Fruit fly (Drosophila melanogaster): Measurements from ENCODE around the gene CG3515.

The CG3515 gene

dm6 chr2L:2552725-2553124 lies at the start of gene CG3515:
TSS of gene CG3515 (minus strand) at chr2L:2552825.
- TF ChIP-seq ttk (optimal IDR thresholded peaks at IDR 0.05), result no peak
- no peak for TF ChIP-seq Sin3A (optimal IDR thresholded peaks at IDR 0.05)
- no peak for TF ChIP-seq insv (optimal IDR thresholded peaks at IDR 0.05)
- no peak for TF ChIP-seq psq (optimal IDR thresholded peaks at IDR 0.05)
- TF ChIP-seq Myc (optimal IDR thresholded peaks at IDR 0.05), result no peak
- TF ChIP-seq h (optimal IDR thresholded peaks at IDR 0.05), result no peak

- no peak for TF ChIP-seq ttk (optimal IDR thresholded peaks at IDR 0.05)
- TF ChIP-seq h (optimal IDR thresholded peaks at IDR 0.05), result no peak
- TF ChIP-seq Myc (optimal IDR thresholded peaks at IDR 0.05), result no peak
- TF ChIP-seq Sin3A (optimal IDR thresholded peaks at IDR 0.05), result no peak
- no peak for TF ChIP-seq insv (optimal IDR thresholded peaks at IDR 0.05)
- TF ChIP-seq psq (optimal IDR thresholded peaks at IDR 0.05), result no peak
Measured at dm6 chr2L:2591569-2591968, 38.9 kb upstream of the CG3515 start, which contains the start of gene CG15394. TSS of gene CG15394 (plus strand) at chr2L:2591869.

DNA sequence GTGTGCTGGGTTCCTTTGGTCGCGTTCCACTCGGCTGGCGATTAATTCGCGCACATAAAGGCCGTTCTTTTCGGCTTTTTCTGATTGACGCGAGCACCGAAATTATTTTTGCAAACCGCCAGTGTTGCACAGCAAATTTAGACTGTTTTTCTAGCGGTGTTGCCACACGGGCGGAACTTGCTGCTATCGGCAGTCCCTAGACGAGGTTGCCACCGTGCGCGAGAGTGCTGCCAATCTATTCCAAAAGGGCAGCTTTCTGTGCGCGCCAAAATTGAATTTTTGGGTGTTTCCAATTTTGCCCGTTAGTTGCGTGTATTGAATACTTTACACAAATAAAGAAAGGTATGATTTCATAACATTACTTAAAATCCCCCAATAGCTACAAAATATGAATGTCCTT lies 32.7 kb upstream of the CG3515 start, which contains the start of gene Drp1:
TSS of gene Drp1 (minus strand) at position 146 of the 400 bp plus-strand sequence.
- TF ChIP-seq ttk (optimal IDR thresholded peaks at IDR 0.05) (no peak), h (optimal IDR thresholded peaks at IDR 0.05) (no peak), psq (optimal IDR thresholded peaks at IDR 0.05) (no peak), Sin3A (optimal IDR thresholded peaks at IDR 0.05) (no peak), insv (optimal IDR thresholded peaks at IDR 0.05) (no peak), Myc (optimal IDR thresholded peaks at IDR 0.05) (no peak)

- TF ChIP-seq psq (optimal IDR thresholded peaks at IDR 0.05) (no peak), Sin3A (optimal IDR thresholded peaks at IDR 0.05) (no peak), insv (optimal IDR thresholded peaks at IDR 0.05) (no peak), h (optimal IDR thresholded peaks at IDR 0.05) (no peak), Myc (optimal IDR thresholded peaks at IDR 0.05) (no peak), ttk (optimal IDR thresholded peaks at IDR 0.05) (no peak)
Measured at dm6 chr2L:2584461-2585056, 31.9 kb upstream of the CG3515 start.

- TF ChIP-seq psq (optimal IDR thresholded peaks at IDR 0.05) (no peak), Myc (optimal IDR thresholded peaks at IDR 0.05) (no peak)
Measured at dm6 chr2L:2579669-2580351, 27.2 kb upstream of the CG3515 start, which contains the start of the genes ND-B17.2 and Arpc5. TSS of gene ND-B17.2 (minus strand) at chr2L:2580172. TSS of gene Arpc5 (plus strand) at chr2L:2580292.

- TF ChIP-seq Myc (optimal IDR thresholded peaks at IDR 0.05), result no peak
- no peak for TF ChIP-seq insv (optimal IDR thresholded peaks at IDR 0.05)
- no peak for TF ChIP-seq Sin3A (optimal IDR thresholded peaks at IDR 0.05)
- no peak for TF ChIP-seq ttk (optimal IDR thresholded peaks at IDR 0.05)
- TF ChIP-seq psq (optimal IDR thresholded peaks at IDR 0.05), result no peak
- no peak for TF ChIP-seq h (optimal IDR thresholded peaks at IDR 0.05)
Measured at dm6 chr2L:2577361-2577737, 24.7 kb upstream of the CG3515 start, which contains the start of gene Elba2. TSS of gene Elba2 (plus strand) at chr2L:2577687.

dm6 chr2L:2576565-2577360 lies 24.1 kb upstream of the CG3515 start, which contains the start of gene insv:
TSS of gene insv (minus strand) at chr2L:2576997.
- no peak for TF ChIP-seq Sin3A (optimal IDR thresholded peaks at IDR 0.05)
- no peak for TF ChIP-seq ttk (optimal IDR thresholded peaks at IDR 0.05)
- TF ChIP-seq psq (optimal IDR thresholded peaks at IDR 0.05), result no peak
- no peak for TF ChIP-seq Myc (optimal IDR thresholded peaks at IDR 0.05)
- no peak for TF ChIP-seq insv (optimal IDR thresholded peaks at IDR 0.05)
- TF ChIP-seq h (optimal IDR thresholded peaks at IDR 0.05), result no peak

DNA sequence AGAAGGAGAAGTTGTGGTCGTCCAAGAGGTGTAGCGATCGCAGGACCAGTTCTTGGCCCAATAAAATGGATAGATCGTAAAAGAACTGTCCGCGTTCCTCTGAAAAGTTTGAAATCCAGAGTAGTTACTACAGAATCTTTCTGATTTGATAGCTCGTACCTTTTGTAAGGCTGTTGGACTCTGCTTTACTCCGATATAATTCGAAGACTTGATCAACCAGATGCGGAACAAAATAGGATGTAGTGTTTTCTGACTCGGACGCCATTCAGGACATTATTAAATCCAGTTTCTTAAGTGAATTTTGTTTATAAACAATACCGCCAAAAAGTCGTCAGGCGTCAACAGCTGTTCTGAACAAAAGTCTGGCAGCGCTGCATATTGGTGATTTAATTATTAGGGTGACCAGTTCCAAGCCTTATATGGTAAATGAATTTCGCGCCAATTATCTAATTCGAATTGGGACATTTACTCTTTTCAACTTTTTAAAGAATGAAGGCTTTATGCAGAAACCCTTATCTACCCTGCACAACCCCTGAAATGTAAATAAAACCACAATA lies 22.2 kb upstream of the CG3515 start, which contains the start of the genes Rad1 and Sws1:
TSS of gene Rad1 (minus strand) at position 336 of the 557 bp plus-strand sequence.
TSS of gene Sws1 (minus strand) at position 336 of the 557 bp plus-strand sequence.
- TF ChIP-seq Myc (optimal IDR thresholded peaks at IDR 0.05) (no peak), insv (optimal IDR thresholded peaks at IDR 0.05) (no peak), psq (optimal IDR thresholded peaks at IDR 0.05) (no peak), ttk (optimal IDR thresholded peaks at IDR 0.05) (no peak), Sin3A (optimal IDR thresholded peaks at IDR 0.05) (no peak), h (optimal IDR thresholded peaks at IDR 0.05) (no peak)

DNA sequence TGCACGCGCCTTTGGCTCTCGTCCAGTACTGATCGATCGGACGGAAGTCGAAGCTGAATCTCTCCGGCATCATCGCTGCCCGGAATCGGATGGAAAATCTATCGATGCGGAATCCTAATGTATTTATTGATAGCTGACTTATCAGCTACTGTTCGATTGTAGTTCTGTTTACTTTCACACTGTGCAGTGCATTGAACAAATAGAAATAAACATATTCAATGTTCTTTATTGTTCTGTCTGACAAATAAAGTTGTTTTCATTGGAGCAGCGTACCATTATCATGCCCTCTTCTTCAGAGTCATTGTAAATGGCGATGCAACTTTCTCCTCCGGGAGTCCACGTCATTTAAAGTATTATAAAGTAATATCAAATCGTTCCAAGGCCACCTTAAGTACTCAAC lies 20.3 kb upstream of the CG3515 start, which contains the start of gene Cyp309a2:
TSS of gene Cyp309a2 (minus strand) at position 101 of the 400 bp plus-strand sequence.
- TF ChIP-seq ttk (optimal IDR thresholded peaks at IDR 0.05) (no peak), psq (optimal IDR thresholded peaks at IDR 0.05) (no peak), insv (optimal IDR thresholded peaks at IDR 0.05) (no peak), h (optimal IDR thresholded peaks at IDR 0.05) (no peak), Myc (optimal IDR thresholded peaks at IDR 0.05) (no peak), Sin3A (optimal IDR thresholded peaks at IDR 0.05) (no peak)

DNA sequence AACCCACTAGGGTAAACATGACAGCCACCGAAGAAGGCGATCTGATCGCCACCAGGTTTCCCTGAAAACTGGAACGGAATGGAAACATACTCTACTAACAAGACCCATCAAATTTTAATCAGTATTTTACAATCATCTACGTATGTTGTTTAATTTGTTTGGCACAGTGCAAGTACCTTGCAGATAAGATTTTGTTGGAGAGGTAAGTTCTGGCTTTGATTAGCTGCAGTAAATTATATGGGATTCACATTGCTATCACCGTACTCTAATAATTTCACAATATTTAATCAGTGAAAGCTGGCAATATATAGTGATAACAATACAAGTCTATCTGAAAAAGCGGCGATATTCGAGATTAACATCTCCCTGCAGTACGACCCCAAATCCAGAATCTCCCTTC lies 12.1 kb upstream of the CG3515 start, which contains the start of gene Cyp309a1:
TSS of gene Cyp309a1 (minus strand) at position 73 of the 400 bp plus-strand sequence.
- no peak for TF ChIP-seq Sin3A (optimal IDR thresholded peaks at IDR 0.05)
- no peak for TF ChIP-seq h (optimal IDR thresholded peaks at IDR 0.05)
- no peak for TF ChIP-seq psq (optimal IDR thresholded peaks at IDR 0.05)
- no peak for TF ChIP-seq Myc (optimal IDR thresholded peaks at IDR 0.05)
- TF ChIP-seq insv (optimal IDR thresholded peaks at IDR 0.05), result no peak
- no peak for TF ChIP-seq ttk (optimal IDR thresholded peaks at IDR 0.05)

DNA sequence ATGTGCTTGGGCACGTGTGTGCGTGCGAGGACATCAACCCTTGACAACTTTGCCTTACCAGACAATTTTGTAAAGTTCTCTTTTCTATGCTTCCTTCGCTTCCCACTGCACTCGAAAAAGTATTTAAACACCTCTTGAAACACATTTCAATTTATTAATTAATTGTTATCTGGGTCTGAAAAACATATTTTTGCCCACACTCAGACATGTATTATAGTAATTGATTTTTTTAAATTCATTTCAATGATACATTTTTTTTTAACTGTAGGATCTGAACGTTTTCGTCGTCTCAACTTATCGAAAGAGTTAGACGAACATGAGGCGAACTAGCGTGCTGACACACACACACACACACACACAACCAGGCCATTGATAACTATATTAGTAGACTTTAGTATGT lies 10.1 kb downstream of the CG3515 start:
- TF ChIP-seq h (optimal IDR thresholded peaks at IDR 0.05) (no peak), ttk (optimal IDR thresholded peaks at IDR 0.05) (no peak), insv (optimal IDR thresholded peaks at IDR 0.05) (no peak), psq (optimal IDR thresholded peaks at IDR 0.05) (no peak), Myc (optimal IDR thresholded peaks at IDR 0.05) (no peak), Sin3A (optimal IDR thresholded peaks at IDR 0.05) (no peak)
